Worm (Caenorhabditis elegans) whole organism, mixed stage, embryonic: ENCODE results near the gene ZK370.6.

ENCODE experiments used
- M03D4.4 ChIP-seq: sonication (generic microtip); optimal IDR thresholded peaks from 2 replicates; lab custom pipeline; 2017; ENCODE audit warnings: mild to moderate bottlenecking, missing genetic modification characterization, missing compliant biosample characterization
- elt-1 ChIP-seq: sonication (generic microtip); optimal IDR thresholded peaks from 2 replicates; lab custom pipeline; 2017; ENCODE audit warnings: missing genetic modification characterization, mild to moderate bottlenecking, missing compliant biosample characterization, antibody characterized with exemption, moderate library complexity, borderline replicate concordance; ENCODE audit not compliant: insufficient read depth
- lin-13 ChIP-seq: fragments of 150-350 bp; optimal IDR thresholded peaks from 2 replicates; lab custom pipeline; 2014; ENCODE audit warnings: missing biosample characterization, missing genetic modification characterization
- lsy-2 ChIP-seq: fragments of 150-350 bp; optimal IDR thresholded peaks from 2 replicates; lab custom pipeline; 2014; ENCODE audit warnings: missing biosample characterization, missing genetic modification characterization
- nhr-2 ChIP-seq: fragments of 150-350 bp; optimal IDR thresholded peaks from 2 replicates; lab custom pipeline; 2014; ENCODE audit warnings: missing biosample characterization, missing genetic modification characterization
- nhr-237 ChIP-seq: fragments of 150-350 bp; optimal IDR thresholded peaks from 2 replicates; lab custom pipeline; 2014; ENCODE audit warnings: missing biosample characterization, missing genetic modification characterization
- nhr-28 ChIP-seq: fragments of 150-350 bp; optimal IDR thresholded peaks from 2 replicates; lab custom pipeline; 2014; ENCODE audit warnings: missing biosample characterization, missing genetic modification characterization
- pha-4 ChIP-seq: fragments of 150-350 bp; optimal IDR thresholded peaks from 2 replicates; lab custom pipeline; 2018; ENCODE audit warnings: missing biosample characterization, missing genetic modification reagents, missing genetic modification characterization
- sptf-1 ChIP-seq: sonication (generic microtip); optimal IDR thresholded peaks from 2 replicates; lab custom pipeline; 2017; ENCODE audit warnings: mild to moderate bottlenecking, missing genetic modification characterization, moderate library complexity, missing compliant biosample characterization
- unc-62 ChIP-seq: fragments of 150-350 bp; optimal IDR thresholded peaks from 2 replicates; lab custom pipeline; 2014; ENCODE audit warnings: missing biosample characterization, missing genetic modification reagents, missing genetic modification characterization

- no peak for TF ChIP-seq nhr-2
- TF ChIP-seq lsy-2 (tag; lab: Kevin White, UChicago) = no peak
- TF ChIP-seq pha-4 (tag; lab: Kevin White, UChicago) = no peak
- no peak for TF ChIP-seq nhr-237 (tag; lab: Kevin White, UChicago)
- no peak for TF ChIP-seq lin-13 (tag; lab: Kevin White, UChicago)
- no peak for TF ChIP-seq unc-62 (GFP tag; lab: Kevin White, UChicago)
- TF ChIP-seq elt-1 = no peak
- TF ChIP-seq M03D4.4 (tag; lab: Kevin White, UChicago) = no peak
- TF ChIP-seq nhr-28 (tag; lab: Kevin White, UChicago) = no peak
- no peak for TF ChIP-seq sptf-1
Measured at ce11 chrIII:8738289-8738688, 5.4 kb downstream of the ZK370.6 start.
